Fruit fly (Drosophila melanogaster) whole organism, embryonic: ENCODE results near the gene Rlb1.

ENCODE experiments used
- Aef1 ChIP-seq: fragments of 200-800 bp; sonication (Bioruptor generic); IDR thresholded peaks from 3 replicates; pipeline ENCODE4 v1.3.6; 2022; ENCODE audit warnings: missing biosample characterization, missing genetic modification characterization
- C15 ChIP-seq: fragments of 200-800 bp; sonication (Bioruptor generic); IDR thresholded peaks from 3 replicates; pipeline ENCODE4 v1.3.6; 2022; ENCODE audit warnings: missing biosample characterization, missing genetic modification characterization
- CG10321 ChIP-seq: fragments of 200-800 bp; sonication (Bioruptor generic); IDR thresholded peaks from 2 replicates; pipeline ENCODE4 v1.3.6; 2022; ENCODE audit warnings: missing biosample characterization, missing genetic modification characterization
- CG11247 ChIP-seq: fragments of 200-800 bp; sonication (Bioruptor generic); IDR thresholded peaks from 2 replicates; pipeline ENCODE4 v1.3.6; 2022; ENCODE audit warnings: missing biosample characterization, missing genetic modification characterization
- CG11504 ChIP-seq: fragments of 200-800 bp; sonication (Bioruptor generic); optimal IDR thresholded peaks from 3 replicates; lab custom pipeline; 2019; ENCODE audit warnings: missing biosample characterization, mild to moderate bottlenecking, missing genetic modification characterization, moderate library complexity
- CG11560 ChIP-seq: fragments of 200-800 bp; sonication (Bioruptor generic); IDR thresholded peaks from 3 replicates; pipeline ENCODE4 v1.3.6; 2022; ENCODE audit warnings: missing biosample characterization, missing genetic modification characterization
- CG12236 ChIP-seq: fragments of 200-800 bp; sonication (Bioruptor generic); optimal IDR thresholded peaks from 2 replicates; lab custom pipeline; 2016; ENCODE audit warnings: missing biosample characterization, missing genetic modification characterization
- CG12659 ChIP-seq: fragments of 200-800 bp; sonication (Bioruptor generic); optimal IDR thresholded peaks from 3 replicates; lab custom pipeline; 2017; ENCODE audit warnings: mild to moderate bottlenecking, missing biosample characterization, missing genetic modification reagents, missing genetic modification characterization
- CG12744 ChIP-seq: fragments of 200-800 bp; sonication (Bioruptor generic); optimal IDR thresholded peaks from 2 replicates; lab custom pipeline; 2016; ENCODE audit warnings: missing biosample characterization, missing genetic modification characterization
- CG13296 ChIP-seq: fragments of 200-800 bp; sonication (Bioruptor generic); optimal IDR thresholded peaks from 3 replicates; lab custom pipeline; 2018; ENCODE audit warnings: missing biosample characterization, mild to moderate bottlenecking, missing genetic modification characterization
- CG30403 ChIP-seq: fragments of 200-800 bp; sonication (Bioruptor generic); optimal IDR thresholded peaks from 3 replicates; lab custom pipeline; 2016; ENCODE audit warnings: missing biosample characterization, missing genetic modification characterization
- CG32767 ChIP-seq: fragments of 200-800 bp; sonication (Bioruptor generic); IDR thresholded peaks from 2 replicates; pipeline ENCODE4 v1.3.6; 2022; ENCODE audit warnings: missing biosample characterization, missing genetic modification characterization
- CG3407 ChIP-seq: fragments of 200-800 bp; sonication (Bioruptor generic); optimal IDR thresholded peaks from 2 replicates; lab custom pipeline; 2018; ENCODE audit warnings: missing biosample characterization, mild to moderate bottlenecking, missing genetic modification characterization
- CG6765 ChIP-seq: fragments of 200-800 bp; sonication (Bioruptor generic); optimal IDR thresholded peaks from 3 replicates; lab custom pipeline; 2017; ENCODE audit warnings: missing biosample characterization, mild to moderate bottlenecking, missing genetic modification characterization
- CG7987 ChIP-seq: fragments of 200-800 bp; sonication (Bioruptor generic); optimal IDR thresholded peaks from 2 replicates; lab custom pipeline; 2018; ENCODE audit warnings: missing biosample characterization, mild to moderate bottlenecking, missing genetic modification characterization, moderate library complexity
- Dfd ChIP-seq, 2 experiments: fragments of >200 bp; optimal IDR thresholded peaks; 2 replicates each; lab custom pipeline; 2017; ENCODE audit warnings: missing biosample characterization in 2 of 2, missing genetic modification characterization in 2 of 2
- Doc3 ChIP-seq: fragments of 200-800 bp; sonication (Bioruptor generic); IDR thresholded peaks from 3 replicates; pipeline ENCODE4 v1.3.6; 2022; ENCODE audit warnings: missing biosample characterization, missing genetic modification characterization; ENCODE audit not compliant: partially characterized antibody
- Dref ChIP-seq: fragments of 200-800 bp; sonication (Bioruptor generic); IDR thresholded peaks from 2 replicates; pipeline ENCODE4 v1.3.6; 2022; ENCODE audit warnings: missing biosample characterization, missing genetic modification characterization
- ERR ChIP-seq: fragments of 200-800 bp; sonication (Bioruptor generic); optimal IDR thresholded peaks from 2 replicates; lab custom pipeline; 2016; ENCODE audit warnings: missing biosample characterization, missing genetic modification characterization
- Elba2 ChIP-seq: fragments of 200-800 bp; sonication (Bioruptor generic); optimal IDR thresholded peaks from 3 replicates; lab custom pipeline; 2016; ENCODE audit warnings: missing biosample characterization, missing genetic modification characterization
- Fer1 ChIP-seq: fragments of 200-800 bp; sonication (Bioruptor generic); optimal IDR thresholded peaks from 2 replicates; lab custom pipeline; 2017; ENCODE audit warnings: missing biosample characterization, mild to moderate bottlenecking, missing genetic modification characterization
- Gug ChIP-seq: fragments of 200-800 bp; sonication (Bioruptor generic); IDR thresholded peaks from 4 replicates; pipeline ENCODE4 v1.3.6; 2022; ENCODE audit warnings: missing biosample characterization, missing genetic modification characterization
- Hmr ChIP-seq: fragments of 200-800 bp; sonication (Bioruptor generic); optimal IDR thresholded peaks from 3 replicates; lab custom pipeline; 2017; ENCODE audit warnings: mild to moderate bottlenecking, missing biosample characterization, missing genetic modification reagents, missing genetic modification characterization
- Lim3 ChIP-seq: fragments of 200-800 bp; sonication (Bioruptor generic); IDR thresholded peaks from 2 replicates; pipeline ENCODE4 v1.3.6; 2022; ENCODE audit warnings: missing biosample characterization, missing genetic modification characterization
- Mes4 ChIP-seq: fragments of 200-800 bp; sonication (Bioruptor generic); optimal IDR thresholded peaks from 2 replicates; lab custom pipeline; 2016; ENCODE audit warnings: missing biosample characterization, missing genetic modification characterization
- NC2β ChIP-seq: fragments of 200-800 bp; sonication (Bioruptor generic); optimal IDR thresholded peaks from 2 replicates; lab custom pipeline; 2016; ENCODE audit warnings: missing biosample characterization, missing genetic modification characterization
- Scr ChIP-seq: fragments of 200-800 bp; sonication (Bioruptor generic); IDR thresholded peaks from 2 replicates; pipeline ENCODE4 v1.3.6; 2022; ENCODE audit warnings: missing biosample characterization, missing genetic modification characterization; ENCODE audit not compliant: partially characterized antibody
- Tbp ChIP-seq: fragments of >200 bp; optimal IDR thresholded peaks from 2 replicates; lab custom pipeline; 2018; ENCODE audit warnings: missing biosample characterization, missing genetic modification characterization
- ems ChIP-seq: fragments of 200-800 bp; sonication (Bioruptor generic); optimal IDR thresholded peaks from 3 replicates; lab custom pipeline; 2016; ENCODE audit warnings: missing biosample characterization, missing genetic modification characterization
- exex ChIP-seq: fragments of 200-800 bp; sonication (Bioruptor generic); optimal IDR thresholded peaks from 4 replicates; lab custom pipeline; 2018; ENCODE audit warnings: missing biosample characterization, mild to moderate bottlenecking, missing genetic modification characterization, moderate library complexity
- fd3F ChIP-seq: fragments of 200-800 bp; sonication (Bioruptor generic); optimal IDR thresholded peaks from 2 replicates; lab custom pipeline; 2018; ENCODE audit warnings: missing biosample characterization, mild to moderate bottlenecking, missing genetic modification characterization, moderate library complexity
- gsb-n ChIP-seq: fragments of 200-800 bp; sonication (Bioruptor generic); optimal IDR thresholded peaks from 3 replicates; lab custom pipeline; 2018; ENCODE audit warnings: missing biosample characterization, mild to moderate bottlenecking, missing genetic modification characterization
- hbn ChIP-seq: fragments of 200-800 bp; sonication (Bioruptor generic); IDR thresholded peaks from 2 replicates; pipeline ENCODE4 v1.3.6; 2022; ENCODE audit warnings: missing biosample characterization, missing genetic modification characterization; ENCODE audit not compliant: partially characterized antibody
- pnt ChIP-seq: fragments of 200-800 bp; sonication (Bioruptor generic); optimal IDR thresholded peaks from 3 replicates; lab custom pipeline; 2016; ENCODE audit warnings: missing biosample characterization, missing genetic modification characterization
- prd ChIP-seq, 3 experiments: fragments of >200 bp in 2 of 3; fragments of 200-800 bp in 1 of 3; sonication (Bioruptor generic) in 1 of 3; optimal IDR thresholded peaks in 2 of 3; IDR thresholded peaks in 1 of 3; 2 replicates in 2 of 3; 3 replicates in 1 of 3; pipeline versions ENCODE4 v1.3.6 to Lab custom; 2017 to 2022; ENCODE audit warnings: missing biosample characterization in 1 of 3, missing genetic modification characterization in 1 of 3
- pros ChIP-seq: fragments of 200-800 bp; sonication (Bioruptor generic); optimal IDR thresholded peaks from 3 replicates; lab custom pipeline; 2019; ENCODE audit warnings: missing biosample characterization, mild to moderate bottlenecking, missing genetic modification characterization, moderate library complexity
- pzg ChIP-seq: fragments of 200-800 bp; sonication (Bioruptor generic); optimal IDR thresholded peaks from 3 replicates; lab custom pipeline; 2018; ENCODE audit warnings: missing biosample characterization, mild to moderate bottlenecking, missing genetic modification characterization, moderate library complexity
- ranshi ChIP-seq: fragments of 200-800 bp; sonication (Bioruptor generic); IDR thresholded peaks from 2 replicates; pipeline ENCODE4 v1.3.6; 2022; ENCODE audit warnings: missing biosample characterization, missing genetic modification characterization
- repo ChIP-seq: fragments of 200-800 bp; sonication (Bioruptor generic); optimal IDR thresholded peaks from 2 replicates; lab custom pipeline; 2016; ENCODE audit warnings: missing biosample characterization, missing genetic modification characterization
- sens-2 ChIP-seq: fragments of 200-800 bp; sonication (Bioruptor generic); IDR thresholded peaks from 2 replicates; pipeline ENCODE4 v1.3.6; 2022; ENCODE audit warnings: missing biosample characterization, missing genetic modification characterization
- sima ChIP-seq: fragments of 200-800 bp; sonication (Bioruptor generic); optimal IDR thresholded peaks from 2 replicates; lab custom pipeline; 2016; ENCODE audit warnings: missing biosample characterization, missing genetic modification characterization
- sisA ChIP-seq: fragments of 200-800 bp; sonication (Bioruptor generic); IDR thresholded peaks from 2 replicates; pipeline ENCODE4 v1.3.6; 2022; ENCODE audit warnings: missing biosample characterization, missing genetic modification characterization
- sna ChIP-seq: fragments of 200-800 bp; sonication (Bioruptor generic); IDR thresholded peaks from 2 replicates; pipeline ENCODE4 v1.3.6; 2022; ENCODE audit warnings: missing biosample characterization, missing genetic modification characterization; ENCODE audit not compliant: partially characterized antibody
- stc ChIP-seq: fragments of 200-800 bp; sonication (Bioruptor generic); IDR thresholded peaks from 2 replicates; pipeline ENCODE4 v1.3.6; 2022; ENCODE audit warnings: missing biosample characterization, missing genetic modification characterization
- stwl ChIP-seq: fragments of 200-800 bp; sonication (Bioruptor generic); optimal IDR thresholded peaks from 3 replicates; lab custom pipeline; 2018; ENCODE audit warnings: missing biosample characterization, mild to moderate bottlenecking, missing genetic modification characterization, moderate library complexity
- tap ChIP-seq: fragments of 200-800 bp; optimal IDR thresholded peaks from 3 replicates; lab custom pipeline; 2019; ENCODE audit warnings: missing biosample characterization, mild to moderate bottlenecking, missing genetic modification characterization, moderate library complexity
- tin ChIP-seq: fragments of 200-800 bp; sonication (Bioruptor generic); optimal IDR thresholded peaks from 3 replicates; lab custom pipeline; 2016; ENCODE audit warnings: missing biosample characterization, missing genetic modification characterization
- tna ChIP-seq: fragments of 200-800 bp; sonication (Bioruptor generic); IDR thresholded peaks from 2 replicates; pipeline ENCODE4 v1.3.6; 2022; ENCODE audit warnings: missing biosample characterization, missing genetic modification characterization; ENCODE audit not compliant: partially characterized antibody
- trem ChIP-seq: fragments of 200-800 bp; optimal IDR thresholded peaks from 3 replicates; lab custom pipeline; 2019; ENCODE audit warnings: missing biosample characterization, mild to moderate bottlenecking, missing genetic modification characterization, moderate library complexity
- trh ChIP-seq: fragments of 200-800 bp; sonication (Bioruptor generic); optimal IDR thresholded peaks from 2 replicates; lab custom pipeline; 2016; ENCODE audit warnings: missing biosample characterization, missing genetic modification characterization

Gene Rlb1

dm6 chr3R:9555334-9555974 lies 42.3 kb downstream of the Rlb1 start, which contains the start of the genes CG9386 and BckdhA (continued):
- TF ChIP-seq Mes4 (GFP tag; lab: Kevin White, UChicago): no peak
- TF ChIP-seq CG32767: 0 out of 2 replicates have a peak, but pooled peaks have one; percentile 38
- no peak for TF ChIP-seq stwl (tag; lab: Kevin White, UChicago)
- TF ChIP-seq sisA (GFP tag; lab: Robert Waterston, UW): no peak
- TF ChIP-seq Aef1: peak; percentile 13; the same call in 1 of the 3 replicates
- no peak for TF ChIP-seq sens-2
- TF ChIP-seq tin (GFP tag; lab: Kevin White, UChicago): peak; percentile 57
- TF ChIP-seq CG11247 (GFP tag; lab: Robert Waterston, UW): peak; percentile 66
- TF ChIP-seq pzg (GFP tag; lab: Kevin White, UChicago): peak; percentile 55
- no peak for TF ChIP-seq CG11560 (tag; lab: Robert Waterston, UW)
- TF ChIP-seq prd (optimal IDR thresholded peaks at IDR 0.05; lab: Kevin White, UChicago): no peak
- peak; percentile 59; the same call in 2 of the 3 replicates for TF ChIP-seq prd (GFP tag; IDR thresholded peaks at IDR 0.05; lab: Robert Waterston, UW)
- no peak for TF ChIP-seq Tbp (GFP tag; lab: Kevin White, UChicago)
- peak; percentile 42 for TF ChIP-seq Fer1 (GFP tag; lab: Kevin White, UChicago)
- TF ChIP-seq ranshi (GFP tag; lab: Robert Waterston, UW): 0 out of 2 replicates have a peak, but pooled peaks have one; percentile 26
- TF ChIP-seq trem (tag; lab: Kevin White, UChicago): peak; percentile 52
- TF ChIP-seq Doc3: peak; percentile 75
- no peak for TF ChIP-seq pros (GFP tag; lab: Kevin White, UChicago)
- TF ChIP-seq CG13296: peak; percentile 59
- peak; percentile 71 for TF ChIP-seq hbn (GFP tag; lab: Robert Waterston, UW)
- peak; percentile 27 for TF ChIP-seq CG6765 (GFP tag; lab: Kevin White, UChicago)
- no peak; the same call in none of the 2 replicates for TF ChIP-seq sna (GFP tag; lab: Robert Waterston, UW)
- TF ChIP-seq gsb-n (tag; lab: Kevin White, UChicago): no peak
- no peak for TF ChIP-seq Elba2 (GFP tag; lab: Kevin White, UChicago)
- TF ChIP-seq trh: no peak
- TF ChIP-seq Dref (GFP tag; lab: Robert Waterston, UW): peak; percentile 70
- peak; percentile 75 for TF ChIP-seq CG30403 (GFP tag; lab: Kevin White, UChicago)
- TF ChIP-seq tna (GFP tag; lab: Robert Waterston, UW): no peak
- peak; percentile 13 for TF ChIP-seq CG3407 (GFP tag; lab: Kevin White, UChicago)
- TF ChIP-seq Hmr: peak; percentile 42
- peak; percentile 66 for TF ChIP-seq CG12659 (GFP tag; lab: Kevin White, UChicago)
- TF ChIP-seq sima (GFP tag; lab: Kevin White, UChicago): no peak
- no peak for TF ChIP-seq CG7987
- TF ChIP-seq tap: no peak
- TF ChIP-seq fd3F: peak; percentile 7
- TF ChIP-seq NC2β (GFP tag; lab: Kevin White, UChicago): peak; percentile 11
- TF ChIP-seq Gug (GFP tag; lab: Robert Waterston, UW): peak; percentile 61; the same call in 2 of the 4 replicates
- TF ChIP-seq stc: no peak
- TF ChIP-seq CG11504 (tag; lab: Kevin White, UChicago): no peak
- no peak for TF ChIP-seq CG10321
- TF ChIP-seq CG12236: no peak
- no peak for TF ChIP-seq exex (tag; lab: Kevin White, UChicago)
- TF ChIP-seq ERR (GFP tag; lab: Kevin White, UChicago): no peak
- peak; percentile 81 for TF ChIP-seq Scr (GFP tag; lab: Robert Waterston, UW)
- TF ChIP-seq C15 (GFP tag; lab: Robert Waterston, UW): no peak
- TF ChIP-seq Dfd (GFP tag; optimal IDR thresholded peaks at IDR 0.05; lab: Kevin White, UChicago): no peak
- TF ChIP-seq repo: no peak
- TF ChIP-seq ems (GFP tag; lab: Kevin White, UChicago): peak; percentile 53
- TF ChIP-seq pnt (GFP tag; lab: Kevin White, UChicago): peak; percentile 34
- TF ChIP-seq CG12744 (GFP tag; lab: Kevin White, UChicago): peak; percentile 30
- TF ChIP-seq Lim3 (GFP tag; lab: Robert Waterston, UW): no peak
